Fruit fly (Drosophila melanogaster): ENCODE measurements around the gene noi.

Gene noi

dm6 chr3R:5622985-5623630 is 31.8 kb upstream of the noi start (continued):
- TF ChIP-seq Hr78 (GFP tag; optimal IDR thresholded peaks at IDR 0.05), result no peak
- no peak for TF ChIP-seq slbo (GFP tag; IDR thresholded peaks at IDR 0.05)
- TF ChIP-seq CG12659 (GFP tag; optimal IDR thresholded peaks at IDR 0.05), result peak; percentile 70
- no peak for TF ChIP-seq h (optimal IDR thresholded peaks at IDR 0.05)
- TF ChIP-seq kay (GFP tag; optimal IDR thresholded peaks at IDR 0.05), result peak; percentile 63
- peak; percentile 46 for TF ChIP-seq Atf-2 (GFP tag; optimal IDR thresholded peaks at IDR 0.05)
- peak; percentile 91 for TF ChIP-seq CG2875 (GFP tag; optimal IDR thresholded peaks at IDR 0.05)
- TF ChIP-seq rib (GFP tag; IDR thresholded peaks at IDR 0.05), result no peak
- TF ChIP-seq CG12299 (tag; optimal IDR thresholded peaks at IDR 0.05), result peak; percentile 90
- no peak for TF ChIP-seq CG4360 (GFP tag; IDR thresholded peaks at IDR 0.05)
- peak; percentile 92 for TF ChIP-seq CG15696 (tag; optimal IDR thresholded peaks at IDR 0.05)
- no peak for TF ChIP-seq dan (GFP tag; IDR thresholded peaks at IDR 0.05)
- no peak for TF ChIP-seq peb (GFP tag; IDR thresholded peaks at IDR 0.05)
- TF ChIP-seq CG17186 (GFP tag; optimal IDR thresholded peaks at IDR 0.05), result peak; percentile 56
- peak; percentile 70 for TF ChIP-seq grn (GFP tag; optimal IDR thresholded peaks at IDR 0.05)
- TF ChIP-seq zfh1 (GFP tag; IDR thresholded peaks at IDR 0.05), result no peak
- no peak for TF ChIP-seq CG7928 (GFP tag; optimal IDR thresholded peaks at IDR 0.05)
- no peak for TF ChIP-seq Dll (GFP tag; IDR thresholded peaks at IDR 0.05; ENCODE audit: partially characterized antibody)
- TF ChIP-seq CG4282 (GFP tag; optimal IDR thresholded peaks at IDR 0.05), result peak; percentile 22
- TF ChIP-seq CG16863 (GFP tag; optimal IDR thresholded peaks at IDR 0.05), result peak; percentile 71
- peak; percentile 54 for TF ChIP-seq cato (GFP tag; optimal IDR thresholded peaks at IDR 0.05; ENCODE audit: borderline replicate concordance)
- no peak for TF ChIP-seq knrl (GFP tag; IDR thresholded peaks at IDR 0.05; ENCODE audit: partially characterized antibody)
- TF ChIP-seq fu2 (GFP tag; optimal IDR thresholded peaks at IDR 0.05), result peak; percentile 42
- TF ChIP-seq Fer1 (GFP tag; optimal IDR thresholded peaks at IDR 0.05), result peak; percentile 81
- TF ChIP-seq unc-4 (GFP tag; IDR thresholded peaks at IDR 0.05; ENCODE audit: partially characterized antibody), result no peak
- no peak for TF ChIP-seq CG15073 (GFP tag; optimal IDR thresholded peaks at IDR 0.05)
- no peak for TF ChIP-seq Atf6 (GFP tag; IDR thresholded peaks at IDR 0.05)
- TF ChIP-seq CG14050 (GFP tag; IDR thresholded peaks at IDR 0.05), result no peak
- TF ChIP-seq CG3281 (GFP tag; optimal IDR thresholded peaks at IDR 0.05), result peak; percentile 78
- TF ChIP-seq stc (GFP tag; IDR thresholded peaks at IDR 0.05), result no peak
- TF ChIP-seq emc (GFP tag; optimal IDR thresholded peaks at IDR 0.05), result peak; percentile 37
- peak; percentile 63 for TF ChIP-seq Nf-YB (GFP tag; optimal IDR thresholded peaks at IDR 0.05)
- peak; percentile 70 for TF ChIP-seq CG8290 (GFP tag; optimal IDR thresholded peaks at IDR 0.05)
- peak; percentile 88 to 91 for TF ChIP-seq CG8290 (tag; optimal IDR thresholded peaks at IDR 0.05)
- TF ChIP-seq TFAM (GFP tag; optimal IDR thresholded peaks at IDR 0.05), result peak; percentile 9
- peak; percentile 57 for TF ChIP-seq CG7839 (tag; optimal IDR thresholded peaks at IDR 0.05)
- TF ChIP-seq sc (optimal IDR thresholded peaks at IDR 0.05), result no peak
- peak; percentile 76 for TF ChIP-seq sc (GFP tag; optimal IDR thresholded peaks at IDR 0.05)
- TF ChIP-seq CG10209 (GFP tag; optimal IDR thresholded peaks at IDR 0.05), result peak; percentile 86
- no peak for TF ChIP-seq prd (optimal IDR thresholded peaks at IDR 0.05)
- TF ChIP-seq prd (GFP tag; IDR thresholded peaks at IDR 0.05), result no peak
- TF ChIP-seq esg (GFP tag; conservative IDR thresholded peaks at IDR 0.05), result no peak
- peak; percentile 41 for TF ChIP-seq nmo (GFP tag; optimal IDR thresholded peaks at IDR 0.05)
- TF ChIP-seq CG8359 (GFP tag; optimal IDR thresholded peaks at IDR 0.05; ENCODE audit: borderline replicate concordance), result peak; percentile 65
- TF ChIP-seq CTCF (GFP tag; optimal IDR thresholded peaks at IDR 0.05), result peak; percentile 45
- peak; percentile 96 for TF ChIP-seq kni (GFP tag; optimal IDR thresholded peaks at IDR 0.05)
- TF ChIP-seq zen (tag; optimal IDR thresholded peaks at IDR 0.05), result peak; percentile 92
- TF ChIP-seq CG2678 (tag; optimal IDR thresholded peaks at IDR 0.05), result peak; percentile 78
- peak; percentile 85 for TF ChIP-seq B-H2 (GFP tag; optimal IDR thresholded peaks at IDR 0.05)
- peak; percentile 82 for TF ChIP-seq CG17359 (tag; optimal IDR thresholded peaks at IDR 0.05)
- TF ChIP-seq lbe (GFP tag; optimal IDR thresholded peaks at IDR 0.05), result peak; percentile 66

Data from whole organism, embryonic.